Fruit fly (Drosophila melanogaster): Measurements from ENCODE around the gene CG13643.

The CG13643 gene

DNA sequence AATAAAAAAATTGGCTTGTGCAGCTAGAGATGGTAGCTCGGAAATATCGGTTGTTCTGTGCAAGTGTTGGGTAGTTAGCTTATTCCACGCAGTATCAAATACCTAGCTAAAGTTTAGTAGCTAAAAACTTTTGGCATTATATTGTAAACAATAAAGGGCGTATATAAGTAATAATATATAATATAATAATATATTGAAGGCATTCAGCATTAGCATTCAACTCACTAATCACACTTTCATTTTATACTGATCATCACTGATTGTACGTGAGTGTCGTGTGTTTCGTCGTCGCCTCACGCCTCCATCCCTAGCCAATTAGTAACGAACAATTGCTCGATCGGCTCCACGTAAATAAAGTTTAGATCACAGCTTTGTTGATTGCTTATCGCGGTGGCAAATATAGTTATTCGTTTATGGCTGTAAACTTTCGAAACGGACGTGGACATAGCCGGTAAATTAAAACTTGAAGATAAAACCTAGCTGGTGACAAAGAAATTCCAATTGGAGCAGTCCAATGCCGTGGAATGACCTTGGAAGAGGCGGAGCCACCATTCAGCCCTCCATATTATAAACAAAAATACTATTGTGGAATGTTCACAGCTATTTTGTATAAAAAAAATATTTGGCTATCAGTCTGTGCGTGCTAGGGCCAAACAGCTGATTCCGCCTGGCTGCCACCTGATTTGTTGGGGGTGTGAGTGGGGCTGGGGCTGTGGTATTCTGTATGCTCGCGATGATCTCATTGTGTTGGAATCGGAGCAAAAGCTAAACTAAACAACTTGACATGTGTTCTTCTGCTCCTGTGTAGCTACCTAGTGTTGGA is 12.2 kb upstream of the CG13643 start, which contains the start of the genes PIG-S, sud1 and CG11168 (continued):
- peak; percentile 56 for TF ChIP-seq pzg (GFP tag; optimal IDR thresholded peaks at IDR 0.05)
- TF ChIP-seq CG6683 (GFP tag; optimal IDR thresholded peaks at IDR 0.05), result no peak
- TF ChIP-seq CG9876 (GFP tag; optimal IDR thresholded peaks at IDR 0.05), result no peak
- TF ChIP-seq dan (GFP tag; IDR thresholded peaks at IDR 0.05), result no peak
- no peak for TF ChIP-seq kay (GFP tag; optimal IDR thresholded peaks at IDR 0.05)
- peak; percentile 25 for TF ChIP-seq psq (GFP tag; optimal IDR thresholded peaks at IDR 0.05)
- TF ChIP-seq CG10274 (GFP tag; optimal IDR thresholded peaks at IDR 0.05), result no peak
- TF ChIP-seq CG9727 (GFP tag; optimal IDR thresholded peaks at IDR 0.05), result peak; percentile 68
- peak; percentile 17 for TF ChIP-seq lilli (GFP tag; optimal IDR thresholded peaks at IDR 0.05)
- no peak for TF ChIP-seq oc (tag; optimal IDR thresholded peaks at IDR 0.05)
- TF ChIP-seq Dfd (GFP tag; optimal IDR thresholded peaks at IDR 0.05), result no peak
- TF ChIP-seq CG7786 (GFP tag; optimal IDR thresholded peaks at IDR 0.05), result no peak
- peak; percentile 68 for TF ChIP-seq unpg (GFP tag; optimal IDR thresholded peaks at IDR 0.05)
- TF ChIP-seq E2f2 (GFP tag; IDR thresholded peaks at IDR 0.05), result peak; percentile 26; the same call in 1 of the 2 replicates
- TF ChIP-seq Atf-2 (GFP tag; optimal IDR thresholded peaks at IDR 0.05), result no peak
- peak; percentile 31; the same call in 1 of the 2 replicates for TF ChIP-seq ro (GFP tag; IDR thresholded peaks at IDR 0.05)
- TF ChIP-seq CG15514 (GFP tag; optimal IDR thresholded peaks at IDR 0.05), result peak; percentile 66
- peak; percentile 36; the same call in 1 of the 2 replicates for TF ChIP-seq CG14014 (GFP tag; IDR thresholded peaks at IDR 0.05)
- no peak for TF ChIP-seq Deaf1 (tag; optimal IDR thresholded peaks at IDR 0.05)
- TF ChIP-seq CG2889 (GFP tag; IDR thresholded peaks at IDR 0.05), result no peak
- 0 out of 2 replicates have a peak, but pooled peaks have one; percentile 16 for TF ChIP-seq NFAT (GFP tag; IDR thresholded peaks at IDR 0.05)
- peak; percentile 75 for TF ChIP-seq dysf (GFP tag; IDR thresholded peaks at IDR 0.05)
- TF ChIP-seq Six4 (GFP tag; optimal IDR thresholded peaks at IDR 0.05), result peak; percentile 25
- TF ChIP-seq CG11456 (GFP tag; IDR thresholded peaks at IDR 0.05), result peak; percentile 72
- TF ChIP-seq CG8089 (GFP tag; optimal IDR thresholded peaks at IDR 0.05), result no peak
- no peak for TF ChIP-seq CG10431 (GFP tag; optimal IDR thresholded peaks at IDR 0.05)
- TF ChIP-seq CG2875 (GFP tag; optimal IDR thresholded peaks at IDR 0.05), result peak; percentile 11
- TF ChIP-seq CG17328 (GFP tag; IDR thresholded peaks at IDR 0.05), result peak; percentile 50
- no peak for TF ChIP-seq B-H2 (GFP tag; optimal IDR thresholded peaks at IDR 0.05)
- TF ChIP-seq Meics (GFP tag; optimal IDR thresholded peaks at IDR 0.05), result peak; percentile 65
- no peak for TF ChIP-seq z (GFP tag; IDR thresholded peaks at IDR 0.05)
- peak; percentile 50 for TF ChIP-seq caup (GFP tag; optimal IDR thresholded peaks at IDR 0.05; ENCODE audit: severe bottlenecking)
- 0 out of 2 replicates have a peak, but pooled peaks have one; percentile 10 for TF ChIP-seq wdn (GFP tag; IDR thresholded peaks at IDR 0.05)
- TF ChIP-seq D (optimal IDR thresholded peaks at IDR 0.05), result no peak
- peak; percentile 19 for TF ChIP-seq D (GFP tag; optimal IDR thresholded peaks at IDR 0.05)
- TF ChIP-seq kni (GFP tag; optimal IDR thresholded peaks at IDR 0.05), result no peak
- TF ChIP-seq dmrt99B (tag; optimal IDR thresholded peaks at IDR 0.05), result no peak
- TF ChIP-seq CG8765 (GFP tag; IDR thresholded peaks at IDR 0.05), result no peak
- TF ChIP-seq ap (GFP tag; IDR thresholded peaks at IDR 0.05), result 0 out of 2 replicates have a peak, but pooled peaks have one; percentile 10
- TF ChIP-seq CG5953 (GFP tag; IDR thresholded peaks at IDR 0.05), result no peak
- TF ChIP-seq chn (GFP tag; optimal IDR thresholded peaks at IDR 0.05), result no peak
- peak; percentile 96 for TF ChIP-seq Doc3 (GFP tag; IDR thresholded peaks at IDR 0.05; ENCODE audit: partially characterized antibody)
- TF ChIP-seq dimm (GFP tag; IDR thresholded peaks at IDR 0.05), result no peak
- no peak for TF ChIP-seq CG30020 (tag; optimal IDR thresholded peaks at IDR 0.05)
- TF ChIP-seq CG2678 (tag; optimal IDR thresholded peaks at IDR 0.05), result no peak
- no peak for TF ChIP-seq CG17912 (GFP tag; optimal IDR thresholded peaks at IDR 0.05)
- TF ChIP-seq CG1603 (tag; optimal IDR thresholded peaks at IDR 0.05), result peak; percentile 29
- no peak for TF ChIP-seq Asciz (GFP tag; optimal IDR thresholded peaks at IDR 0.05)
- peak; percentile 48 for TF ChIP-seq CG12155 (GFP tag; optimal IDR thresholded peaks at IDR 0.05)
- TF ChIP-seq CG4360 (GFP tag; IDR thresholded peaks at IDR 0.05), result no peak
